Fruit fly (Drosophila melanogaster) whole organism, wandering third instar larva: ENCODE data around the gene CG42337.

Source experiments
- Abd-B ChIP-seq: fragments of >200 bp; optimal IDR thresholded peaks from 2 replicates; lab custom pipeline; 2017; ENCODE audit warnings: missing biosample characterization, missing genetic modification characterization
- CG32264 ChIP-seq: fragments of 200-800 bp; sonication (Bioruptor generic); optimal IDR thresholded peaks from 2 replicates; lab custom pipeline; 2016; ENCODE audit warnings: missing biosample characterization, missing genetic modification characterization
- CG9705 ChIP-seq: fragments of 200-800 bp; sonication (Bioruptor generic); optimal IDR thresholded peaks from 2 replicates; lab custom pipeline; 2018; ENCODE audit warnings: missing biosample characterization, mild to moderate bottlenecking, missing genetic modification characterization
- CrebA ChIP-seq: fragments of 200-800 bp; sonication (Bioruptor generic); optimal IDR thresholded peaks from 2 replicates; lab custom pipeline; 2016; ENCODE audit warnings: missing biosample characterization, mild to moderate bottlenecking, missing genetic modification characterization, borderline replicate concordance
- Dfd ChIP-seq: fragments of >200 bp; optimal IDR thresholded peaks from 2 replicates; lab custom pipeline; 2017; ENCODE audit warnings: missing biosample characterization, missing genetic modification characterization
- Dif ChIP-seq: fragments of 200-275, 200-300 bp; sonication (Bioruptor generic); optimal IDR thresholded peaks from 2 replicates; lab custom pipeline; 2018; ENCODE audit warnings: missing biosample characterization, missing genetic modification characterization; ENCODE audit not compliant: partially characterized antibody
- GATAd ChIP-seq: sonication (Bioruptor generic); optimal IDR thresholded peaks from 2 replicates; lab custom pipeline; 2016; ENCODE audit warnings: missing biosample characterization, missing genetic modification characterization
- HLH106 ChIP-seq: fragments of 200-800 bp; optimal IDR thresholded peaks from 3 replicates; lab custom pipeline; 2019; ENCODE audit warnings: missing biosample characterization, mild to moderate bottlenecking, missing genetic modification characterization, moderate library complexity
- Hnf4 ChIP-seq: fragments of 200-800 bp; sonication (Bioruptor generic); optimal IDR thresholded peaks from 2 replicates; lab custom pipeline; 2016; ENCODE audit warnings: missing biosample characterization, mild to moderate bottlenecking, missing genetic modification characterization
- Hr78 ChIP-seq: fragments of >200 bp; optimal IDR thresholded peaks from 2 replicates; lab custom pipeline; 2017; ENCODE audit warnings: missing biosample characterization, missing genetic modification characterization
- Hr83 ChIP-seq: fragments of 200-300 bp; sonication (Bioruptor generic); optimal IDR thresholded peaks from 2 replicates; lab custom pipeline; 2016; ENCODE audit warnings: missing biosample characterization, mild to moderate bottlenecking, missing genetic modification characterization, moderate library complexity; ENCODE audit not compliant: poor library complexity, severe bottlenecking
- Jra ChIP-seq: sonication (Bioruptor generic); optimal IDR thresholded peaks from 2 replicates; lab custom pipeline; 2016; ENCODE audit warnings: missing biosample characterization, missing genetic modification characterization
- Mio ChIP-seq: sonication (Bioruptor generic); optimal IDR thresholded peaks from 2 replicates; lab custom pipeline; 2016; ENCODE audit warnings: missing biosample characterization, missing genetic modification characterization
- Myc ChIP-seq: fragments of >200 bp; optimal IDR thresholded peaks from 2 replicates; lab custom pipeline; 2017
- OdsH ChIP-seq: fragments of 200-800 bp; sonication (Bioruptor generic); optimal IDR thresholded peaks from 2 replicates; lab custom pipeline; 2016; ENCODE audit warnings: missing biosample characterization, mild to moderate bottlenecking, missing genetic modification characterization
- Rel ChIP-seq, 2 experiments: fragments of 200-800 bp; sonication (Bioruptor generic) in 1 of 2; optimal IDR thresholded peaks; 2 replicates in 1 of 2; 3 replicates in 1 of 2; lab custom pipeline; 2016 to 2019; ENCODE audit warnings: mild to moderate bottlenecking in 2 of 2, missing biosample characterization in 2 of 2, missing genetic modification characterization in 2 of 2, moderate library complexity in 1 of 2
- Sp1 ChIP-seq: fragments of 200-800 bp; sonication (Bioruptor generic); optimal IDR thresholded peaks from 3 replicates; lab custom pipeline; 2019; ENCODE audit warnings: missing biosample characterization, mild to moderate bottlenecking, missing genetic modification characterization, moderate library complexity
- Vsx2 ChIP-seq: fragments of 200-300, 225-300 bp; sonication (Bioruptor generic); optimal IDR thresholded peaks from 2 replicates; lab custom pipeline; 2018; ENCODE audit warnings: missing biosample characterization, missing genetic modification characterization; ENCODE audit not compliant: partially characterized antibody
- br ChIP-seq: fragments of 200-800 bp; sonication (Bioruptor generic); optimal IDR thresholded peaks from 2 replicates; lab custom pipeline; 2016; ENCODE audit warnings: missing biosample characterization, missing genetic modification characterization
- brk ChIP-seq: fragments of 200-800 bp; sonication (Bioruptor generic); optimal IDR thresholded peaks from 2 replicates; lab custom pipeline; 2016; ENCODE audit warnings: missing biosample characterization, mild to moderate bottlenecking, missing genetic modification characterization
- dl ChIP-seq, 2 experiments: fragments of 175-275, 200-275 bp in 1 of 2; fragments of 200-275 bp in 1 of 2; sonication (Bioruptor generic); optimal IDR thresholded peaks; lab custom pipeline; 2018; ENCODE audit warnings: mild to moderate bottlenecking in 2 of 2, missing biosample characterization in 2 of 2, missing genetic modification characterization in 2 of 2, moderate library complexity in 2 of 2; ENCODE audit not compliant: partially characterized antibody in 2 of 2, insufficient read depth in 1 of 2
- dmrt93B ChIP-seq: fragments of 200-800 bp; sonication (Bioruptor generic); optimal IDR thresholded peaks from 2 replicates; lab custom pipeline; 2018; ENCODE audit warnings: missing biosample characterization, mild to moderate bottlenecking, missing genetic modification characterization
- dsf ChIP-seq: sonication (Bioruptor generic); optimal IDR thresholded peaks from 2 replicates; lab custom pipeline; 2016; ENCODE audit warnings: missing biosample characterization, missing genetic modification characterization, borderline replicate concordance
- ey ChIP-seq: fragments of 200-800 bp; sonication (Bioruptor generic); optimal IDR thresholded peaks from 2 replicates; lab custom pipeline; 2016; ENCODE audit warnings: missing biosample characterization, missing genetic modification characterization
- foxo ChIP-seq, 2 experiments: fragments of 200-800 bp; sonication (Bioruptor generic); optimal IDR thresholded peaks; 2 replicates in 1 of 2; 3 replicates in 1 of 2; lab custom pipeline; 2016 to 2017; ENCODE audit warnings: missing biosample characterization in 2 of 2, missing genetic modification characterization in 2 of 2
- fru ChIP-seq: fragments of 200-800 bp; sonication (Bioruptor generic); optimal IDR thresholded peaks from 3 replicates; lab custom pipeline; 2016; ENCODE audit warnings: missing biosample characterization, mild to moderate bottlenecking, missing genetic modification characterization
- h ChIP-seq: fragments of 200-800 bp; sonication (Bioruptor generic); optimal IDR thresholded peaks from 3 replicates; lab custom pipeline; 2016; ENCODE audit warnings: missing biosample characterization, mild to moderate bottlenecking, missing genetic modification characterization
- lola ChIP-seq: fragments of >200 bp; optimal IDR thresholded peaks from 2 replicates; lab custom pipeline; 2017; ENCODE audit warnings: missing biosample characterization, missing genetic modification characterization
- pan ChIP-seq: fragments of >200 bp; optimal IDR thresholded peaks from 2 replicates; lab custom pipeline; 2017
- psq ChIP-seq: fragments of 200-800 bp; sonication (Bioruptor generic); optimal IDR thresholded peaks from 3 replicates; lab custom pipeline; 2017; ENCODE audit warnings: missing biosample characterization, mild to moderate bottlenecking, missing genetic modification characterization, moderate library complexity
- rgr ChIP-seq: fragments of 200-800 bp; sonication (Bioruptor generic); optimal IDR thresholded peaks from 3 replicates; lab custom pipeline; 2016; ENCODE audit warnings: missing biosample characterization, mild to moderate bottlenecking, missing genetic modification characterization
- sage ChIP-seq: fragments of 200-800 bp; sonication (Bioruptor generic); optimal IDR thresholded peaks from 2 replicates; lab custom pipeline; 2016; ENCODE audit warnings: missing biosample characterization, mild to moderate bottlenecking, missing genetic modification characterization
- sv ChIP-seq: fragments of 200-800 bp; sonication (Bioruptor generic); optimal IDR thresholded peaks from 3 replicates; lab custom pipeline; 2016; ENCODE audit warnings: missing biosample characterization, missing genetic modification characterization
- tai ChIP-seq: sonication (Bioruptor generic); optimal IDR thresholded peaks from 2 replicates; lab custom pipeline; 2016; ENCODE audit warnings: missing biosample characterization, missing genetic modification characterization
- usp ChIP-seq: fragments of >200 bp; optimal IDR thresholded peaks from 2 replicates; lab custom pipeline; 2017; ENCODE audit warnings: missing biosample characterization, missing genetic modification characterization
- woc ChIP-seq: sonication (Bioruptor generic); optimal IDR thresholded peaks from 2 replicates; lab custom pipeline; 2016; ENCODE audit warnings: missing biosample characterization, mild to moderate bottlenecking, missing genetic modification characterization

The CG42337 gene

DNA sequence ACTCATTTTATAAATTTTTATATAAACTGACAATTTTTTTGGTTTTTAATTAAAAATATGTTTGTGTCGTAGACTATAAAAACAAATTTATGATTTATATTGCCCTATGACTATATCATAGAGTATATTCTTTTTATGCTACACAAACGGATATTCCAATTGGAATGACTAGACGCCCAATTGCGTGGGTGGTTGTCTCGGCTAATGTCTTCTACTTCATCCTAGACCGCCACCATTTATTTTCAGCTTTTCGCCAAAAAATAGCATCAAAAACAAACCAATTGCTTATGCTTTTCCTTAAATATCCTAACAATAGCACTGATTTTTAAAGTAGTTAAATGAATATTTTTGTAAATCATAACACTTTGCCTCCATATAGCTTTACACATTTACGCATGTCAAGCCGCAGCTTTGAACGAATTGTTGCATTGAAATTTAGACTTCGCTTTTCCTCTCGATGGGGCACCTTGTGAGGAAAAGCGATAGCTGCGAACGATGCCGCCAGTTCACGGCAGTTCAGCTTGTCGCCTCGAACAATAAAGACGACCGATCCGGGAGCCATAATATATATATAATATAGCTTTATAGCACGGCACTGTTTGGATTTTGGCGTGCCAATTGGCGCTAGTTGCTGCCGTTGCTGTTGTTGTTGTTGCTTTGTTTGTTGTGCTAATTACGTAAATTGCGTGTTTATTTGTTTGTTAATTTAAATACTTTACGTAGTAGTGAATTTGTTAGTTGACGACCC is 9.0 kb upstream of the CG42337 start:
- no peak for TF ChIP-seq psq (GFP tag; lab: Kevin White, UChicago)
- TF ChIP-seq ey = no peak
- no peak for TF ChIP-seq h
- TF ChIP-seq Jra = no peak
- TF ChIP-seq Vsx2 (GFP tag; lab: Kevin White, UChicago) = no peak
- TF ChIP-seq pan = no peak
- no peak for TF ChIP-seq Dif (GFP tag; lab: Kevin White, UChicago)
- no peak for TF ChIP-seq usp (GFP tag; lab: Kevin White, UChicago)
- no peak for TF ChIP-seq GATAd (GFP tag; lab: Kevin White, UChicago)
- TF ChIP-seq br (GFP tag; lab: Kevin White, UChicago) = no peak
- no peak for TF ChIP-seq rgr (GFP tag; lab: Kevin White, UChicago)
- no peak for TF ChIP-seq dmrt93B (GFP tag; lab: Kevin White, UChicago)
- TF ChIP-seq Abd-B (GFP tag; lab: Kevin White, UChicago) = no peak
- no peak for TF ChIP-seq brk (GFP tag; lab: Kevin White, UChicago)
- TF ChIP-seq Sp1 (GFP tag; lab: Kevin White, UChicago) = no peak
- TF ChIP-seq Dfd = no peak
- TF ChIP-seq sv (GFP tag; lab: Kevin White, UChicago) = no peak
- TF ChIP-seq HLH106 (tag; lab: Kevin White, UChicago) = no peak
- no peak for TF ChIP-seq CG32264 (GFP tag; lab: Kevin White, UChicago)
- no peak for TF ChIP-seq Hr83 (GFP tag; lab: Kevin White, UChicago)

dm6 chr3L:21201246-21201896 is 8.2 kb upstream of the CG42337 start:
- TF ChIP-seq dmrt93B (GFP tag; lab: Kevin White, UChicago) (no peak), Rel (GFP tag; optimal IDR thresholded peaks at IDR 0.05; lab: Kevin White, UChicago) (no peak), Rel (tag; optimal IDR thresholded peaks at IDR 0.05; lab: Kevin White, UChicago) (no peak), lola (no peak), HLH106 (tag; lab: Kevin White, UChicago) (no peak), OdsH (GFP tag; lab: Kevin White, UChicago) (no peak), tai (no peak), Dfd (no peak), sage (GFP tag; lab: Kevin White, UChicago) (no peak), pan (no peak), woc (GFP tag; lab: Kevin White, UChicago) (no peak), ey (no peak), CG9705 (no peak), Hr83 (GFP tag; lab: Kevin White, UChicago) (no peak), foxo (GFP tag; optimal IDR thresholded peaks at IDR 0.05; lab: Kevin White, UChicago) (no peak), Hr78 (GFP tag; lab: Kevin White, UChicago) (no peak), CG32264 (GFP tag; lab: Kevin White, UChicago) (no peak), CrebA (GFP tag; lab: Kevin White, UChicago) (no peak)

- no peak for TF ChIP-seq brk (GFP tag; lab: Kevin White, UChicago)
- TF ChIP-seq Dif (GFP tag; lab: Kevin White, UChicago) = peak; percentile 13
These were observed 7.4 kb upstream of the CG42337 start for dm6 chr3L:21200587-21200986.

DNA sequence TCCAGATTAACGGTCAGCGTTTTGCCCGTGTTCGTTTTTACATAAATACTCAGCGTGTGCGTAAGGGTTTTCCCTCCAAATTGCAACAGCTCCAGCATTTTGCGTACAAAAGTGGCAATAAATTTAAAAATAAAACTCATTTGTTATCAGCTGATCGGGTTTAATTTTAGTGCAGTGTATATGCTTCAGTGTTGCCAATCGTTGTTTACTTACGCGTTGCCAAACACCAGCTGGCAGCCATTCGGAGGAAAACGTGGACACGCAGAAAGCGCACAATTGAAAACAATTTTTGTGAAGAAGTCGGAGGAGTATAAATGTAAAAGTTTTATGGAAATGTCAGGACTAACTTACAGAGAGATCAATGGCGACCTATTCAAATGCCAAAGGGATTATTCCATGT is 3.4 kb upstream of the CG42337 start, which contains the start of the genes Targ3 and park:
Targ3 (plus strand) TSS at position 269 of the 400 bp plus-strand sequence.
park (minus strand) TSS at position 291 of the 400 bp plus-strand sequence.
- no peak for TF ChIP-seq Abd-B (GFP tag; lab: Kevin White, UChicago)
- TF ChIP-seq Hr78 (GFP tag; lab: Kevin White, UChicago) = no peak
- TF ChIP-seq HLH106 (tag; lab: Kevin White, UChicago) = no peak
- peak; percentile 82 for TF ChIP-seq rgr (GFP tag; lab: Kevin White, UChicago)
- peak; percentile 73 for TF ChIP-seq Hnf4
- peak; percentile 62 for TF ChIP-seq dsf (GFP tag; lab: Kevin White, UChicago)
- TF ChIP-seq OdsH (GFP tag; lab: Kevin White, UChicago) = peak; percentile 68
- TF ChIP-seq ey = peak; percentile 43
- TF ChIP-seq h = peak; percentile 15
- peak; percentile 49 for TF ChIP-seq br (GFP tag; lab: Kevin White, UChicago)
- peak; percentile 47 for TF ChIP-seq psq (GFP tag; lab: Kevin White, UChicago)
- no peak for TF ChIP-seq dmrt93B (GFP tag; lab: Kevin White, UChicago)
- no peak for TF ChIP-seq Mio
- no peak for TF ChIP-seq CrebA (GFP tag; lab: Kevin White, UChicago)
- no peak for TF ChIP-seq usp (GFP tag; lab: Kevin White, UChicago)
- TF ChIP-seq GATAd (GFP tag; lab: Kevin White, UChicago) = peak; percentile 36
- TF ChIP-seq lola = no peak
- TF ChIP-seq fru (GFP tag; lab: Kevin White, UChicago) = no peak
- TF ChIP-seq dl (GFP tag; optimal IDR thresholded peaks at IDR 0.05; lab: Kevin White, UChicago; ENCODE audit: insufficient read depth in 1 of 2, partially characterized antibody in 2 of 2) = no peak
- no peak for TF ChIP-seq CG9705
- no peak for TF ChIP-seq pan
- TF ChIP-seq Dif (GFP tag; lab: Kevin White, UChicago) = no peak
- TF ChIP-seq Myc (lab: Kevin White, UChicago) = peak; percentile 64
- no peak for TF ChIP-seq Jra
- TF ChIP-seq sage (GFP tag; lab: Kevin White, UChicago) = no peak
- no peak for TF ChIP-seq Rel (GFP tag; optimal IDR thresholded peaks at IDR 0.05; lab: Kevin White, UChicago)
- TF ChIP-seq Rel (tag; optimal IDR thresholded peaks at IDR 0.05; lab: Kevin White, UChicago) = peak; percentile 38
- no peak for TF ChIP-seq tai
- peak in 1 of 2 experiments; percentile 29 for TF ChIP-seq foxo (GFP tag; optimal IDR thresholded peaks at IDR 0.05; lab: Kevin White, UChicago)
- peak; percentile 58 for TF ChIP-seq Hr83 (GFP tag; lab: Kevin White, UChicago)
- TF ChIP-seq sv (GFP tag; lab: Kevin White, UChicago) = peak; percentile 6
